Fruit fly (Drosophila melanogaster) whole organism, adult: ENCODE results near the gene PGAP5.

Experiments
- CG11617 ChIP-seq: fragments of 200-800 bp; sonication (Bioruptor generic); optimal IDR thresholded peaks from 2 replicates; lab custom pipeline; 2017; ENCODE audit warnings: mild to moderate bottlenecking, missing biosample characterization, missing genetic modification reagents, missing genetic modification characterization
- CG12768 ChIP-seq: fragments of 200-800 bp; sonication (Bioruptor generic); optimal IDR thresholded peaks from 2 replicates; lab custom pipeline; 2017; ENCODE audit warnings: missing biosample characterization, missing genetic modification characterization, mild to moderate bottlenecking, moderate library complexity, missing genetic modification reagents
- CG14711 ChIP-seq: fragments of 200-800 bp; sonication (Bioruptor generic); optimal IDR thresholded peaks from 2 replicates; lab custom pipeline; 2018; ENCODE audit warnings: missing biosample characterization, mild to moderate bottlenecking, missing genetic modification characterization, moderate library complexity
- CG33017 ChIP-seq: fragments of 200-800 bp; sonication (Bioruptor generic); optimal IDR thresholded peaks from 2 replicates; lab custom pipeline; 2018; ENCODE audit warnings: missing biosample characterization, mild to moderate bottlenecking, missing genetic modification characterization, moderate library complexity
- CG5204 ChIP-seq: fragments of 200-800 bp; sonication (Bioruptor generic); optimal IDR thresholded peaks from 2 replicates; lab custom pipeline; 2016; ENCODE audit warnings: missing biosample characterization, missing genetic modification characterization
- CG7045 ChIP-seq: fragments of 200-800 bp; sonication (Bioruptor generic); optimal IDR thresholded peaks from 2 replicates; lab custom pipeline; 2017; ENCODE audit warnings: missing biosample characterization, mild to moderate bottlenecking, missing genetic modification characterization
- Clk ChIP-seq: fragments of 200-800 bp; sonication (Bioruptor generic); optimal IDR thresholded peaks from 2 replicates; lab custom pipeline; 2017; ENCODE audit warnings: missing biosample characterization, missing genetic modification characterization
- Hr96 ChIP-seq: fragments of 200-800 bp; sonication (Bioruptor generic); optimal IDR thresholded peaks from 2 replicates; lab custom pipeline; 2016; ENCODE audit warnings: missing biosample characterization, missing genetic modification characterization
- Mnt ChIP-seq: fragments of 200-800 bp; sonication (Bioruptor generic); optimal IDR thresholded peaks from 2 replicates; lab custom pipeline; 2016; ENCODE audit warnings: missing biosample characterization, mild to moderate bottlenecking, missing genetic modification characterization
- kay ChIP-seq: fragments of 200-800 bp; sonication (Bioruptor generic); peaks from one replicate; lab custom pipeline; 2016; ENCODE audit warnings: missing biosample characterization, missing genetic modification characterization, borderline replicate concordance
- ovo ChIP-seq: fragments of 200-800 bp; sonication (Bioruptor generic); optimal IDR thresholded peaks from 2 replicates; lab custom pipeline; 2016; ENCODE audit warnings: missing biosample characterization, missing genetic modification characterization
- pad ChIP-seq: fragments of 200-800 bp; sonication (Bioruptor generic); optimal IDR thresholded peaks from 3 replicates; lab custom pipeline; 2017; ENCODE audit warnings: missing biosample characterization, missing genetic modification characterization, mild to moderate bottlenecking, moderate library complexity, missing genetic modification reagents
- tj ChIP-seq: fragments of 200-800 bp; sonication (Bioruptor generic); optimal IDR thresholded peaks from 3 replicates; lab custom pipeline; 2017; ENCODE audit warnings: missing biosample characterization, mild to moderate bottlenecking, missing genetic modification characterization, moderate library complexity
- toe ChIP-seq: fragments of 200-800 bp; sonication (Bioruptor generic); optimal IDR thresholded peaks from 2 replicates; lab custom pipeline; 2016; ENCODE audit warnings: missing biosample characterization, missing genetic modification characterization

- TF ChIP-seq CG11617 (GFP tag; lab: Kevin White, UChicago) (no peak), CG33017 (tag; lab: Kevin White, UChicago) (no peak), pad (no peak), Clk (GFP tag; lab: Kevin White, UChicago) (no peak), CG12768 (GFP tag; lab: Kevin White, UChicago) (no peak), CG5204 (GFP tag; lab: Kevin White, UChicago) (no peak), Hr96 (GFP tag; lab: Kevin White, UChicago) (no peak), Mnt (GFP tag; lab: Kevin White, UChicago) (no peak), kay (no peak), ovo (GFP tag; lab: Kevin White, UChicago) (no peak), tj (GFP tag; lab: Kevin White, UChicago) (no peak), CG14711 (tag; lab: Kevin White, UChicago) (no peak), CG7045 (no peak), toe (GFP tag; lab: Kevin White, UChicago) (no peak)
Measured at dm6 chr2L:8170600-8171182, 28.0 kb upstream of the PGAP5 start.
